Worm (Caenorhabditis elegans): ENCODE results near the gene sdz-31.

The sdz-31 gene

DNA sequence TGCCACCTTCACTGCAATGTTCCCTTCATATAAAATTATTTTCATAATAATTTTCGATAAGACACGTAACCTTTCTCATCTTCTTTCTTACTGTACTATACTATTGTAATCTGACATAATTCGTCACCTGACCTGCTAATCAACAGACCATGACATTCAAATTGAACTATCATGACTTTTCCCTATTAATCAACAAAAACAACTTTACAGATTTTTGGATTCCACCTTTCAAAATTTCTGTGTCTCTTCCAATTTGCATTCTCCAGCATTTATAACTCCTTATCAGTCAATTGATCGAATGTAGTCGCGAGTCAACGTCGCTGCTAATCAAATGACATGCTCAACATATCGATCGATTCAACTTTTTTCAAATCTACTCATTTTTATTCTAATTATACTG is 9.7 kb downstream of the sdz-31 start, which contains the start of gene fshr-1:
fshr-1 (plus strand) TSS at position 209 of the 400 bp plus-strand sequence.
- TF ChIP-seq ceh-16 (tag; optimal IDR thresholded peaks at IDR 0.05) (no peak), ZK546.5 (tag; optimal IDR thresholded peaks at IDR 0.05) (no peak), egl-27 (tag; optimal IDR thresholded peaks at IDR 0.05) (no peak), sma-3 (GFP tag; optimal IDR thresholded peaks at IDR 0.05) (no peak), F13H6.1 (tag; optimal IDR thresholded peaks at IDR 0.05) (no peak), unc-39 (tag; optimal IDR thresholded peaks at IDR 0.05) (no peak), sem-4 (tag; optimal IDR thresholded peaks at IDR 0.05) (no peak), R02D3.7 (tag; optimal IDR thresholded peaks at IDR 0.05) (no peak), crh-2 (tag; optimal IDR thresholded peaks at IDR 0.05) (peak; percentile 30), mab-5 (tag; optimal IDR thresholded peaks at IDR 0.05) (no peak), nhr-237 (tag; optimal IDR thresholded peaks at IDR 0.05) (no peak), nhr-23 (tag; optimal IDR thresholded peaks at IDR 0.05) (no peak), aly-2 (tag; optimal IDR thresholded peaks at IDR 0.05) (no peak), nhr-21 (tag; optimal IDR thresholded peaks at IDR 0.05) (no peak), Y55F3AM.14 (GFP tag; optimal IDR thresholded peaks at IDR 0.05) (no peak), fos-1 (tag; optimal IDR thresholded peaks at IDR 0.05) (peak; percentile 57)

ce11 chrV:9899278-9899677 is 19.3 kb downstream of the sdz-31 start, which contains the start of gene egl-47:
Gene egl-47, plus strand, starts transcription at chrV:9899578.
- TF ChIP-seq nhr-10 (tag; optimal IDR thresholded peaks at IDR 0.05), result no peak
- TF ChIP-seq nhr-237 (tag; optimal IDR thresholded peaks at IDR 0.05), result no peak
- no peak for TF ChIP-seq mdl-1 (tag; optimal IDR thresholded peaks at IDR 0.05)
- TF ChIP-seq ceh-82 (tag; optimal IDR thresholded peaks at IDR 0.05), result no peak
- no peak for TF ChIP-seq elt-1 (tag; optimal IDR thresholded peaks at IDR 0.05)
- TF ChIP-seq ama-1 (optimal IDR thresholded peaks at IDR 0.05), result no peak
- TF ChIP-seq ztf-11 (tag; optimal IDR thresholded peaks at IDR 0.05), result no peak
- TF ChIP-seq ztf-1 (GFP tag; conservative IDR thresholded peaks at IDR 0.05), result no peak
- TF ChIP-seq unc-62 (GFP tag; optimal IDR thresholded peaks at IDR 0.05), result no peak
- TF ChIP-seq F13H6.1 (tag; optimal IDR thresholded peaks at IDR 0.05), result no peak
- TF ChIP-seq sem-4 (tag; optimal IDR thresholded peaks at IDR 0.05), result no peak
- no peak for TF ChIP-seq skn-1 (tag; optimal IDR thresholded peaks at IDR 0.05)
- TF ChIP-seq dmd-4 (tag; optimal IDR thresholded peaks at IDR 0.05), result no peak

DNA sequence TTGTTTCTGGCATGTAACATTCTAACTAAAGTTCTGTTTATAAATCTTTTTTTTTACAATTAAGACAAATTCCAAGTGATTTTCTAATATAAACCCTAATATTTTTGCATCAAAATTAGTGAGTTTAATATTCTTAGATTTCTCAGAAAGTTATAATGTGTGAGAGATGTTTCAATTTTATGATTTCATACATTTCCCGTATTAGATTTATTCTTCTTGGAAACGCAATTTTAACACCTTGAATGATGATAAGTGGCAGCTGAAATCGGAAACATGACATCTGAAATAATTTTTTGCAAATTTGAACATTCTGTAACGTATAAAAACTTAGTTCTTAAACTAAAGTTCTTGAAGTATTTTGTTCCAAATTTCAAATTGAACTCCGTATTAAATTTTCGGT is 21.2 kb downstream of the sdz-31 start:
- TF ChIP-seq nhr-129 (tag; optimal IDR thresholded peaks at IDR 0.05) (no peak), ceh-16 (tag; optimal IDR thresholded peaks at IDR 0.05) (no peak), nhr-21 (tag; optimal IDR thresholded peaks at IDR 0.05) (no peak), nhr-23 (tag; optimal IDR thresholded peaks at IDR 0.05) (no peak), peb-1 (tag; optimal IDR thresholded peaks at IDR 0.05) (no peak), nhr-77 (tag; optimal IDR thresholded peaks at IDR 0.05) (no peak), unc-62 (GFP tag; optimal IDR thresholded peaks at IDR 0.05) (no peak), R02D3.7 (tag; optimal IDR thresholded peaks at IDR 0.05) (no peak), crh-2 (tag; optimal IDR thresholded peaks at IDR 0.05) (no peak), aly-2 (tag; optimal IDR thresholded peaks at IDR 0.05) (no peak)

DNA sequence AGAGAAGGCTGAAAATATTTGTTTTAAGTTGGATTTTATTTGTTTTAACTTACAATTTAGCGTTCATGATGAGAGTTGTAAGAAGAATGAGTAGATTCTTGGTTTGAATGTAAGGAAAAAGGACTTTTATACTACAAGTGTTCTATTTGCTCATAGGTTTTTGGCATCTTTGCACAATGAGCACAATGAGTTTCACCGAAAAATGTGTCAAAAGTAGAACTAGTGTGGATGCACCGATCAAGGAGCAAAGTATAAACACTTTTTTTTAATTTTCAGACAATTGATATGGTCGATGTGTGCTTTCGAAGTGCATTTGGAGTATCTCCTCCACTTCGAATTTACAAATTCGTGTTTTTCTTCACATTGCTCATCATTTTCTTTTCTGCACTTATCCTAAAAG is 26.1 kb downstream of the sdz-31 start, which contains the start of gene fipr-11:
fipr-11 (minus strand) TSS at position 101 of the 400 bp plus-strand sequence.
- no peak for TF ChIP-seq aly-2 (tag; optimal IDR thresholded peaks at IDR 0.05)
- TF ChIP-seq blmp-1 (tag; optimal IDR thresholded peaks at IDR 0.05; ENCODE audit: insufficient read depth), result no peak
- TF ChIP-seq ztf-4 (tag; optimal IDR thresholded peaks at IDR 0.05), result no peak
- no peak for TF ChIP-seq ama-1 (optimal IDR thresholded peaks at IDR 0.05)
- no peak for TF ChIP-seq C34F6.9 (tag; optimal IDR thresholded peaks at IDR 0.05)
- no peak for TF ChIP-seq lsy-2 (tag; optimal IDR thresholded peaks at IDR 0.05)
- TF ChIP-seq egl-27 (tag; optimal IDR thresholded peaks at IDR 0.05), result no peak
- TF ChIP-seq dmd-4 (tag; optimal IDR thresholded peaks at IDR 0.05), result no peak
- TF ChIP-seq nhr-10 (tag; optimal IDR thresholded peaks at IDR 0.05), result no peak
- TF ChIP-seq snpc-4 (tag; optimal IDR thresholded peaks at IDR 0.05), result no peak
- TF ChIP-seq ztf-11 (tag; optimal IDR thresholded peaks at IDR 0.05), result no peak
- no peak for TF ChIP-seq sma-3 (GFP tag; optimal IDR thresholded peaks at IDR 0.05)
- TF ChIP-seq lin-39 (tag; optimal IDR thresholded peaks at IDR 0.05), result no peak
- TF ChIP-seq F13H6.1 (tag; optimal IDR thresholded peaks at IDR 0.05), result no peak
- no peak for TF ChIP-seq nhr-77 (tag; optimal IDR thresholded peaks at IDR 0.05)
- TF ChIP-seq elt-1 (tag; optimal IDR thresholded peaks at IDR 0.05), result no peak
- no peak for TF ChIP-seq unc-39 (tag; optimal IDR thresholded peaks at IDR 0.05)
- TF ChIP-seq unc-55 (GFP tag; optimal IDR thresholded peaks at IDR 0.05), result no peak

Data from whole organism, L2 larva.